Worm (Caenorhabditis elegans) whole organism, L4/young adult: Measurements from ENCODE around the gene mcm-3.

Source experiments
- W03F9.2 ChIP-seq: fragments of 150-350 bp; optimal IDR thresholded peaks from 2 replicates; lab custom pipeline; 2014; ENCODE audit warnings: missing biosample characterization, missing genetic modification characterization
- dao-5 ChIP-seq: sonication (generic microtip); optimal IDR thresholded peaks from 2 replicates; lab custom pipeline; 2016; ENCODE audit warnings: missing genotype, missing genetic modification characterization, moderate library complexity, missing compliant biosample characterization
- him-1 ChIP-seq: sonication (generic microtip); optimal IDR thresholded peaks from 2 replicates; lab custom pipeline; 2016; ENCODE audit warnings: missing genotype, missing genetic modification reagents, missing genetic modification characterization, missing compliant biosample characterization

mcm-3 gene

DNA sequence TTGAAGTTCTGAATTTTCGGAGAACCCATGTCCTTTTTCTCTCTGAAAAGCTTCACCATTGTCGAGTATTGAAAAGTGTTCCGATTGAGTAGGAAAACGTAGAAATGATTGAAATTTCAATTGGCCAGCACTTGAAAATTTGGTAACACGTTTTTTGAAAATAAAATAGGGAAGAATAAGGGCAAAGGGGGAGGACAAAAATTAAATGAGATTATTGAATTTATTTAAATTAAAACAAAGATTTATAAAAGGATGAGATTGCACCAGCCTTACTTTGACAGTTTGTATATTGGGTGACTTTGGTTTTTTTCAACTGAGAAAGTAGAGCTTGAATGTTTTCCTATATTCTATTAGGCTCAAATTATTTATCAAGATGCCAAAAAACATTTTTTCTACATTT lies 45.2 kb downstream of the mcm-3 start, which contains the start of gene obr-2:
Gene obr-2 (minus strand): TSS at position 101 of the 400 bp plus-strand sequence.
- TF ChIP-seq him-1 (tag; lab: Kevin White, UChicago): no peak
- no peak for TF ChIP-seq dao-5 (tag; lab: Kevin White, UChicago)
- no peak for TF ChIP-seq W03F9.2 (tag; lab: Kevin White, UChicago)

DNA sequence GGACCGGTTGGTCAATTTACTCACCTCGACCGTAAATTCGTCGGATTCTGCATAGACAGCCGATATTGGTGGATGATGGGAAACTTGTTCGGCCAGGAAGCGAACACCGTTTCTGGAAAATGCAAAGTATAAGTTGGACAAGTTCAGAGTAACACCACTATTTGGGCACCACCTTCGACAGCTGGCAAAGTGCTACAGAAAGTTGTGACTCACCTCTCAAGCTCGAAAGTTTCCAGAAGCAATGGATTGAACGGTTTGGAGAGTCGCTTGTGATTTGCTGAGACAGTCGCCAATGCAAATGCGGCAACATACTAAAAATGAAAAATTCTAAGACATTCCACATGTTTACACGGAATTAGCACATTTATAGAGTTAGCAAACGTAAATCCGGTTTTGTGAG lies 46.1 kb downstream of the mcm-3 start:
- no peak for TF ChIP-seq dao-5 (tag; lab: Kevin White, UChicago)
- no peak for TF ChIP-seq W03F9.2 (tag; lab: Kevin White, UChicago)
- no peak for TF ChIP-seq him-1 (tag; lab: Kevin White, UChicago)

DNA sequence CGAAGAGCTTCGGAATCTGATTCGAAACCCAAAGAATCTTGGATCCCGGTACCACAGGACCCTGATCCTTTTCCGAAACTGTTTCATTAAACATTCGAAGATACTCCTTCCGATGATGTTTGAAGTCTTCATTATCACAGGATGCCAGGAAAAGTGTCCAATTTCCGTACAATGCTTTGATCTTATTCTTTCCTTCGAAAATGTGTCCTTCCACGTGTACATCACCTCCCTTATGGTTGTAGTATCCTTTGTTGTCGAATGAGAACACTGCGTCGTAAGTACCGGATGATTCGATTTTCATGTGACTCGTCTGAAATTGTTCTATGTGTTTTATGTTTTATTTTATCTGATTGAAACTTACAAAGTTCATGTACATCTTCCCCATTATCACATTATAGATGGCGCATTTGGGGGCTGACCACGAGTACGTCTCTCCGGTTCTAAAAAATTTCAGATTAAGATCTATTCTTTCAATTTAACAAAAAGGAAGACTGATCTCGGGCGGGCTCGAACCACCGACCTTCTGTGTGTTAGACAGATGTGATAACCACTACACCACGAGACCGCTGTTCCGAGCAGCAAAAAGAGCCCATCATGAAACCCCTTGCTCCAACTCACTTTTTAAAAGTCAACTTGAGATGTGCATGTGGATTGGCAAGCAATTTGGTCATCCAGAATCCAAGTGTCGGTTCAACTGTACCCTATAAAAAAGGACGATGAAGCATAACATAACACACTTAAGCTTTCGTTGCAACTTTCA lies 46.7 kb downstream of the mcm-3 start:
- TF ChIP-seq dao-5 (tag; lab: Kevin White, UChicago): no peak
- no peak for TF ChIP-seq him-1 (tag; lab: Kevin White, UChicago)
- TF ChIP-seq W03F9.2 (tag; lab: Kevin White, UChicago): no peak

DNA sequence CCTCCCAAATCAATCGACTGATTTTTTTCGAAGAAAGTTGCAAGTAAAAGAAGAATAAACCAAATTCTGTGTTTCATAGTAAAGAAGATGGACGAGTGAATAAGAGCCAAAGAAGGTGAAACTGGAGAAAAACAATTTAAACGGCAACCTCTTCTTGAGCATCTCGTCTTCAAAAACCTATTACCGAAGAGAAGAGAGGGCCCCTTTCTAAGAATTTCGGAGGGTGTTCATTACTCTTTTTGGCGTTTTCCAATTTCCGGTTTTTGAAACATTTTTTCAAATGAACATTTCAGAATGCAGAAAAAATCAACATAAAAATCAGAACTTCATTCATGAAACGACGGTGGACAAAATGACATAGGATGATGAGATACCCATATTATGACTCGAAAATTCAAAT lies 47.8 kb downstream of the mcm-3 start, which contains the start of gene nmr-2:
Gene nmr-2 (minus strand): TSS at position 101 of the 400 bp plus-strand sequence.
- TF ChIP-seq dao-5 (tag; lab: Kevin White, UChicago): no peak
- TF ChIP-seq him-1 (tag; lab: Kevin White, UChicago): no peak
- TF ChIP-seq W03F9.2 (tag; lab: Kevin White, UChicago): no peak
